Worm (Caenorhabditis elegans) whole organism, late embryonic: ENCODE measurements around the gene fbxa-189.

Experiments
- Y22D7AL.16 ChIP-seq: sonication (generic microtip); optimal IDR thresholded peaks from 2 replicates; lab custom pipeline; 2016; ENCODE audit warnings: missing genetic modification characterization, missing compliant biosample characterization
- hlh-13 ChIP-seq: fragments of 200-800 bp; sonication (Bioruptor generic); optimal IDR thresholded peaks from 2 replicates; lab custom pipeline; 2018; ENCODE audit warnings: mild to moderate bottlenecking, missing genetic modification characterization, missing compliant biosample characterization
- nhr-11 ChIP-seq: fragments of 150-350 bp; optimal IDR thresholded peaks from 2 replicates; lab custom pipeline; 2014; ENCODE audit warnings: missing biosample characterization, missing genetic modification characterization
- sox-4 ChIP-seq: sonication (generic microtip); optimal IDR thresholded peaks from 2 replicates; lab custom pipeline; 2017; ENCODE audit warnings: mild to moderate bottlenecking, missing genetic modification characterization, inconsistent platforms, missing compliant biosample characterization

DNA sequence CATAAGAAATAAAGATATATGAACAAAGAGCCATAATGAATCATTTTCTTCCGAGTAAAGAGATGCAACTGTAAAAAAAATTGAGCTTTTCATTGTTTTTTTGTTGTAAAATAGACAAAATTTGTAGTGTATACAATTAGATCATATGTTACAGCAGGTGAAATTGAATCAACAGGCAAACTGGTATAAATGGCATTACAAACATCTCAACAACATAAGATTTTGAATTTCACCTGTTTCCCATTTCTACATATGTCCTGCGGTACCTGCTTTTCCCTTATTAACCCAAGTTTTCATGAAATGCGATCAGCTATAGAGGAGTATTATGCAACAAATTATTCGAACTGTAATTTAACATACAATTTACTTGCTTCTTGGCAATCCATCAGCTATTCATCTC lies 50.4 kb downstream of the fbxa-189 start, which contains the start of gene srh-120:
- TF ChIP-seq nhr-11 (tag; lab: Kevin White, UChicago) = no peak
- TF ChIP-seq hlh-13 (GFP tag; lab: Kevin White, UChicago) = no peak
- TF ChIP-seq Y22D7AL.16 = no peak
- TF ChIP-seq sox-4 (tag; lab: Kevin White, UChicago) = no peak
